Worm (Caenorhabditis elegans): ENCODE results near the gene pck-1.

Gene pck-1

ce11 chrIII:21276-21675 is 44.8 kb downstream of the pck-1 start:
- TF ChIP-seq ceh-82 (tag; optimal IDR thresholded peaks at IDR 0.05) (no peak), ceh-28 (tag; optimal IDR thresholded peaks at IDR 0.05) (no peak), pha-4 (tag; optimal IDR thresholded peaks at IDR 0.05) (no peak), nhr-67 (tag; optimal IDR thresholded peaks at IDR 0.05) (no peak)

ce11 chrIII:19509-19908 is 46.6 kb downstream of the pck-1 start, which contains the start of gene H10E21.4:
H10E21.4 (minus strand) TSS chrIII:19675.
- TF ChIP-seq mdl-1 (tag; optimal IDR thresholded peaks at IDR 0.05) = no peak
- TF ChIP-seq nhr-77 (tag; optimal IDR thresholded peaks at IDR 0.05) = no peak
- TF ChIP-seq nhr-12 (tag; optimal IDR thresholded peaks at IDR 0.05) = no peak
- peak; percentile 55 for TF ChIP-seq nhr-25 (tag; optimal IDR thresholded peaks at IDR 0.05)

- TF ChIP-seq elt-2 (tag; optimal IDR thresholded peaks at IDR 0.05) (peak; percentile 2), lin-39 (tag; optimal IDR thresholded peaks at IDR 0.05) (no peak)
These were observed 48.5 kb downstream of the pck-1 start for ce11 chrIII:17558-17957.

ce11 chrIII:16797-17196 is 49.3 kb downstream of the pck-1 start:
- TF ChIP-seq nhr-77 (tag; optimal IDR thresholded peaks at IDR 0.05) (no peak), ceh-28 (tag; optimal IDR thresholded peaks at IDR 0.05) (peak; percentile 93)

ce11 chrIII:15224-15822 is 50.7 kb downstream of the pck-1 start, which contains the start of gene H10E21.1:
H10E21.1 (plus strand) TSS chrIII:15772.
- TF ChIP-seq ceh-28 (tag; optimal IDR thresholded peaks at IDR 0.05) (peak; percentile 14), mml-1 (tag; optimal IDR thresholded peaks at IDR 0.05) (no peak), pqm-1 (tag; optimal IDR thresholded peaks at IDR 0.05) (peak; percentile 75), pha-4 (tag; optimal IDR thresholded peaks at IDR 0.05) (peak; percentile 22), unc-62 (GFP tag; optimal IDR thresholded peaks at IDR 0.05) (no peak), elt-2 (tag; optimal IDR thresholded peaks at IDR 0.05) (peak; percentile 88), elt-3 (tag; optimal IDR thresholded peaks at IDR 0.05) (peak; percentile 48 to 99 (median 94)), nhr-25 (tag; optimal IDR thresholded peaks at IDR 0.05) (peak; percentile 19), ztf-11 (tag; optimal IDR thresholded peaks at IDR 0.05) (no peak), nhr-43 (tag; optimal IDR thresholded peaks at IDR 0.05; ENCODE audit: poor library complexity, severe bottlenecking) (peak; percentile 18)

DNA sequence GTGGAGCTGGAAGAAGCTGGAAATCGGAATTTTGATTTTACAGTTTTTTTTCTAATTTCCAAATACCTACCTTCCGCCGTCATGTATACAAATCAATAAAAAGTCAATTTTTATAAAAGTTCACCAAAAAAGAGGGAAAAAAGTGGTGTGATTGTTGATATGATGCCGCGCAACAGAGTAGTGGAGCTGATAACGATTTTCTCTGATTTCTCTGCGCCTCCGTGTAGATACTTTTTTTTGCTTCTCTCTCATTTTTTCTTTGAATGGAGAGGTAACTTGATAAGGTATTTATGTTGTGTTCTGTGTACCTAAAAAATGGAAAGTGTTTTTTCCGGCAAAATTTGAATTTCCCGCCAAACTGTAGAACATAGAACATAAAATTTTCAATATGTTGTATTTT is 51.4 kb downstream of the pck-1 start, which contains the start of gene nhr-80:
Gene nhr-80, minus strand, starts transcription at position 199 of the 400 bp plus-strand sequence.
- TF ChIP-seq skn-1 (tag; optimal IDR thresholded peaks at IDR 0.05) = no peak
- TF ChIP-seq ceh-28 (tag; optimal IDR thresholded peaks at IDR 0.05) = peak; percentile 52
- peak; percentile 91 for TF ChIP-seq elt-2 (tag; optimal IDR thresholded peaks at IDR 0.05)
- peak; percentile 47 for TF ChIP-seq jun-1 (tag; optimal IDR thresholded peaks at IDR 0.05)
- peak; percentile 30 for TF ChIP-seq pha-4 (tag; optimal IDR thresholded peaks at IDR 0.05)
- TF ChIP-seq elt-3 (tag; optimal IDR thresholded peaks at IDR 0.05) = peak in 2 of 3 experiments; percentile 50 to 57
- peak; percentile 86 for TF ChIP-seq pqm-1 (tag; optimal IDR thresholded peaks at IDR 0.05)
- no peak for TF ChIP-seq fkh-2 (tag; optimal IDR thresholded peaks at IDR 0.05)

ce11 chrIII:14175-14574 is 51.9 kb downstream of the pck-1 start:
- TF ChIP-seq nhr-28 (tag; optimal IDR thresholded peaks at IDR 0.05) = no peak
- TF ChIP-seq zag-1 (tag; optimal IDR thresholded peaks at IDR 0.05) = no peak

All from whole organism, L3 larva.